Fruit fly (Drosophila melanogaster) whole organism, pupa: ENCODE results near the gene tgo.

ENCODE experiments used
- CG10348 ChIP-seq: fragments of 200-800 bp; sonication (Bioruptor generic); IDR thresholded peaks from 2 replicates; pipeline ENCODE4 v1.3.6; 2022; ENCODE audit warnings: missing biosample characterization, missing genetic modification characterization
- CG12605 ChIP-seq: fragments of 200-800 bp; sonication (Bioruptor generic); IDR thresholded peaks from 2 replicates; pipeline ENCODE4 v1.3.6; 2022; ENCODE audit warnings: missing biosample characterization, missing genetic modification characterization
- CG13204 ChIP-seq: fragments of 200-800 bp; sonication (Bioruptor generic); optimal IDR thresholded peaks from 2 replicates; lab custom pipeline; 2018; ENCODE audit warnings: missing biosample characterization, mild to moderate bottlenecking, missing genetic modification characterization, moderate library complexity
- CG14655 ChIP-seq: fragments of 200-800 bp; sonication (Bioruptor generic); optimal IDR thresholded peaks from 3 replicates; lab custom pipeline; 2017; ENCODE audit warnings: mild to moderate bottlenecking, missing biosample characterization, missing genetic modification reagents, missing genetic modification characterization
- CG15710 ChIP-seq: fragments of 200-800 bp; sonication (Bioruptor generic); optimal IDR thresholded peaks from 2 replicates; lab custom pipeline; 2018; ENCODE audit warnings: missing biosample characterization, mild to moderate bottlenecking, missing genetic modification characterization, moderate library complexity
- CG17806 ChIP-seq: fragments of 200-800 bp; sonication (Bioruptor generic); optimal IDR thresholded peaks from 2 replicates; lab custom pipeline; 2018; ENCODE audit warnings: missing biosample characterization, mild to moderate bottlenecking, missing genetic modification characterization, moderate library complexity
- CG32121 ChIP-seq: fragments of 200-800 bp; sonication (Bioruptor generic); IDR thresholded peaks from 2 replicates; pipeline ENCODE4 v1.3.6; 2022; ENCODE audit warnings: missing biosample characterization, missing genetic modification characterization
- CG34367 ChIP-seq: fragments of 200-800 bp; sonication (Bioruptor generic); optimal IDR thresholded peaks from 2 replicates; lab custom pipeline; 2018; ENCODE audit warnings: missing biosample characterization, mild to moderate bottlenecking, missing genetic modification characterization
- CG4496 ChIP-seq: fragments of 200-800 bp; sonication (Bioruptor generic); IDR thresholded peaks from 3 replicates; pipeline ENCODE4 v1.3.6; 2022; ENCODE audit warnings: missing biosample characterization, missing genetic modification characterization
- CG8159 ChIP-seq: fragments of 200-800 bp; sonication (Bioruptor generic); optimal IDR thresholded peaks from 3 replicates; lab custom pipeline; 2018; ENCODE audit warnings: missing biosample characterization, mild to moderate bottlenecking, missing genetic modification characterization, moderate library complexity
- CG8301 ChIP-seq: fragments of 200-800 bp; sonication (Bioruptor generic); optimal IDR thresholded peaks from 2 replicates; lab custom pipeline; 2018; ENCODE audit warnings: missing biosample characterization, mild to moderate bottlenecking, missing genetic modification characterization
- CG9948 ChIP-seq: fragments of 200-800 bp; sonication (Bioruptor generic); optimal IDR thresholded peaks from 2 replicates; lab custom pipeline; 2018; ENCODE audit warnings: missing biosample characterization, mild to moderate bottlenecking, missing genetic modification characterization, moderate library complexity
- D1 ChIP-seq: fragments of 200-800 bp; sonication (Bioruptor generic); optimal IDR thresholded peaks from 2 replicates; lab custom pipeline; 2018; ENCODE audit warnings: missing biosample characterization, mild to moderate bottlenecking, missing genetic modification characterization, moderate library complexity
- EcR ChIP-seq: fragments of 200-800 bp; sonication (Bioruptor generic); optimal IDR thresholded peaks from 3 replicates; lab custom pipeline; 2019; ENCODE audit warnings: missing biosample characterization, missing genetic modification characterization, mild to moderate bottlenecking, moderate library complexity, missing genetic modification reagents
- Ets98B ChIP-seq: fragments of 200-800 bp; sonication (Bioruptor generic); IDR thresholded peaks from 2 replicates; pipeline ENCODE4 v1.3.6; 2022; ENCODE audit warnings: missing biosample characterization, missing genetic modification characterization
- Pif1A ChIP-seq: fragments of 200-800 bp; sonication (Bioruptor generic); optimal IDR thresholded peaks from 3 replicates; lab custom pipeline; 2016; ENCODE audit warnings: missing biosample characterization, missing genetic modification characterization
- Pif1B ChIP-seq: fragments of 200-800 bp; sonication (Bioruptor generic); optimal IDR thresholded peaks from 3 replicates; lab custom pipeline; 2016; ENCODE audit warnings: missing biosample characterization, missing genetic modification characterization
- Snoo ChIP-seq: fragments of 200-800 bp; sonication (Bioruptor generic); optimal IDR thresholded peaks from 3 replicates; lab custom pipeline; 2017; ENCODE audit warnings: missing biosample characterization, mild to moderate bottlenecking, missing genetic modification characterization, inconsistent platforms
- fd96Ca ChIP-seq: fragments of 200-800 bp; sonication (Bioruptor generic); IDR thresholded peaks from 3 replicates; pipeline ENCODE4 v1.3.6; 2022; ENCODE audit warnings: missing biosample characterization, missing genetic modification characterization
- gl ChIP-seq: fragments of 200-800 bp; sonication (Bioruptor generic); optimal IDR thresholded peaks from 2 replicates; lab custom pipeline; 2018; ENCODE audit warnings: missing biosample characterization, mild to moderate bottlenecking, missing genetic modification characterization
- rn ChIP-seq: fragments of 200-800 bp; sonication (Bioruptor generic); IDR thresholded peaks from 2 replicates; pipeline ENCODE4 v1.3.6; 2022; ENCODE audit warnings: missing biosample characterization, missing genetic modification characterization

Gene tgo

dm6 chr3R:9049091-9049981 is 29.5 kb upstream of the tgo start:
- TF ChIP-seq Pif1A (GFP tag; lab: Kevin White, UChicago) (no peak), D1 (tag; lab: Kevin White, UChicago) (peak; percentile 40)
- TF ChIP-seq, all 21 proteins: peak for 1

dm6 chr3R:9048466-9049072 is 28.7 kb upstream of the tgo start, which contains the start of gene Mst85C:
TSS of gene Mst85C (plus strand) at chr3R:9048645.
- peak; percentile 37 for TF ChIP-seq gl (tag; lab: Kevin White, UChicago)
- TF ChIP-seq CG32121 (GFP tag; lab: Robert Waterston, UW) = no peak
- TF ChIP-seq CG8301 (tag; lab: Kevin White, UChicago) = no peak
- peak; percentile 50 for TF ChIP-seq EcR (GFP tag; lab: Kevin White, UChicago)
- TF ChIP-seq Ets98B = no peak

DNA sequence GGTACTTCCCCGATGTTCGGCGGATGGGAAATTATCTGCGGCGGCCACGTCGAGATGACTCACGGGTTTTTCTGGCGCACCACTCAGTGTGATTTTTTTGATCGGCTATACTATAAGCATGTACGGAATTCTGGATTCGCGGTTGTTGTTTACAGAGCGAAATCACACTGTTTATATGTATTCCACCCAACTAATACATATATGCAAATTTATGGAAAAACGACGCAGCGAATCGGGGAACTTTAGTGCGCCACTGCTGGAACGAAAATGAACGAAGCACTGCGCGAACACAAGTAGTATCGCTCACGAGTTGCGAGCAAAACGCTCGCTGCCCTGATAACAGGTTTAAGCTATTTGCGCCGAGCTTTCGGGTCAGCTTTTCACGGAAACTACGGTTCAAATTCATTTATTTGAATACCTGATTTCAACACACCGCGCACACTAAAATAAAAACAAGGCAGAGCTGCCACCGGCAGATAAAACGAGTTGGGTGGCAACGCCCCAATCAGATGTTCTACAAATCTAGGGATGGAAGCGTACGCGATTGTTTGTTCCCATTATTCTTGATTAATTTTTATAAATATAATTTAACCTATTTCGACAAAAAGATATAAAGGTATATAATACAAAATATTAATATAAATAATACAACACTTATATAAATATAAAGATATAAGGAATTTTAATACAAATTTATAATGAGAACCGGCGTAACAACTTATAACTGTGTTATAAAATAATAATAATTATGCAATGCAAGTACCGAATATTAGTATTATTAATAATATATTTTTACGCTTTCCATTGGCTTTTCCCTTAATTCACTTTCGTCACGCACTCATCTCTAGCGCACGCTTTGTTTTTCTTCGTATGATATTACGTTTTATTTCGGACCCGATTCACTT is 28.0 kb upstream of the tgo start, which contains the start of gene Rel:
Rel (minus strand) TSS at position 417 of the 905 bp plus-strand sequence.
- TF ChIP-seq CG9948 (tag; lab: Kevin White, UChicago) = peak; percentile 59
- TF ChIP-seq CG34367 (tag; lab: Kevin White, UChicago) = peak; percentile 41
- TF ChIP-seq CG8159 = peak; percentile 80
- no peak for TF ChIP-seq gl (tag; lab: Kevin White, UChicago)
- TF ChIP-seq CG14655 (GFP tag; lab: Kevin White, UChicago) = no peak
- peak; percentile 74 for TF ChIP-seq CG15710 (tag; lab: Kevin White, UChicago)
- no peak for TF ChIP-seq CG12605 (GFP tag; lab: Robert Waterston, UW)
- peak; percentile 47 for TF ChIP-seq Snoo (tag; lab: Kevin White, UChicago)
- no peak for TF ChIP-seq CG13204
- TF ChIP-seq CG32121 (GFP tag; lab: Robert Waterston, UW) = no peak
- no peak for TF ChIP-seq rn (GFP tag; lab: Robert Waterston, UW)
- TF ChIP-seq EcR (GFP tag; lab: Kevin White, UChicago) = peak; percentile 4
- peak; percentile 55 for TF ChIP-seq CG17806 (tag; lab: Kevin White, UChicago)

DNA sequence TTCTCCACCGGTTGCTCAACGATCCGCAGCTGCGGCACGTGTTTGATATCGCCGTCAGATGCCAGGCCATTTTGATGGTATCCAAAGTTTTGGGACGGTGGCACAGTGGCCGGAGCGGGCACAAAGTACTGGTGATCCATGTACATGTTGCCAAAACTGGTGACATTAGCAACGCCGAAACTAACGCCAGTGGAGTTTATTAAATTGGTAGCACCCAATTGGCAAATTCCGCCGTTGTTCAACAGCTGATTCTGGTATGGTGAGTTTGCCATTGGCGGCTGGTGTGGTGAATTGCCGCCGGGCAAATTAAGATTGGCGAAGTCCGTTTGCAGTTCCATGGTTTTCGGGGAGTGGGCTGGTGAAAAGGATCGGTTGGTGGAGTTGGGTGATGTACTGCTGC is 27.1 kb upstream of the tgo start:
- TF ChIP-seq CG9948 (tag; lab: Kevin White, UChicago) (no peak), Pif1B (GFP tag; lab: Kevin White, UChicago) (no peak), CG17806 (tag; lab: Kevin White, UChicago) (no peak)

DNA sequence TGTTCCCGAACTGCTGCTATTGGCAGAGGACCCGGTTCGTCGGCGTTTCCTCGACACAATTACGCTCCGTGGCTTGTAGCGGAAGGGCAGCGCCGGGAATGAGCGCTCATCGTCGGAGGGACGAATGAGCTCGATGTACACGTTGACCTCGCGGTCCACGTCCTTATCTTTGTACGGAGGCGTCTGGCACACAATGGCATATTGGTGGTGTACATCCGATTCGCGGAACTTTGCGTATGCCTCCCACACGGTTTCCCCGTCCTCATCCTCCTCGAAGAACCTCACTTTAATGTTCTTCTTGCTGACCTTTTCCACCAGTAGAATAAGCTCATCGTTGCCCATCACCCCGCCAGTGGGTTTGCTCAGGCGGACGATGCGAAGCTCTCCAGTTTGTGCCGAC is 25.9 kb upstream of the tgo start:
- TF ChIP-seq CG8159 = no peak
- TF ChIP-seq CG14655 (GFP tag; lab: Kevin White, UChicago) = no peak
- TF ChIP-seq EcR (GFP tag; lab: Kevin White, UChicago) = no peak
- TF ChIP-seq Ets98B = no peak
- no peak for TF ChIP-seq gl (tag; lab: Kevin White, UChicago)
- TF ChIP-seq Pif1A (GFP tag; lab: Kevin White, UChicago) = no peak
- no peak for TF ChIP-seq rn (GFP tag; lab: Robert Waterston, UW)
- no peak for TF ChIP-seq CG4496 (GFP tag; lab: Robert Waterston, UW)
- TF ChIP-seq D1 (tag; lab: Kevin White, UChicago) = no peak
- no peak for TF ChIP-seq CG15710 (tag; lab: Kevin White, UChicago)
- TF ChIP-seq Snoo (tag; lab: Kevin White, UChicago) = no peak
- no peak for TF ChIP-seq CG34367 (tag; lab: Kevin White, UChicago)
- no peak for TF ChIP-seq CG8301 (tag; lab: Kevin White, UChicago)
- TF ChIP-seq CG17806 (tag; lab: Kevin White, UChicago) = no peak
- no peak for TF ChIP-seq fd96Ca (GFP tag; lab: Robert Waterston, UW)
- TF ChIP-seq CG10348 (GFP tag; lab: Robert Waterston, UW) = no peak
- TF ChIP-seq CG9948 (tag; lab: Kevin White, UChicago) = no peak
- TF ChIP-seq CG32121 (GFP tag; lab: Robert Waterston, UW) = no peak
- TF ChIP-seq CG13204 = no peak
- TF ChIP-seq Pif1B (GFP tag; lab: Kevin White, UChicago) = no peak
- TF ChIP-seq, all 21 proteins: peak for 0

DNA sequence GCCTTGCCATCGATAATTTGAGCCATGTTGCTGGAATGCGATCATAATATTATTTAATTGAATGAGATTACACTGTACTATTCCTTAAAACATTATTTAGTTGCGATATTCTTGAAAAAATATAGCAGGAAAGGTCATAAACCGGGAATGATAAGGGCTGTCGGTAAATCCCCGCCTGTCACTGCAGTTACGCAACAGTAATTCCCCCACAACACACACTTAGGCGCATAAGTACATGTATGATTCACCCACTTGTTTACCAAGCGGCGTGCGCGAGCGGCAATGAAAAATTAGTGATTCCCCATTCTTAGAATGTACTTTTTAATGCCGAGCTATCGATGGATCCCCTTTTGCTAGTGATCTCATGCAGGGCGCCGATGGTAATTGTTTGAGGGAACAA is 23.8 kb upstream of the tgo start:
- TF ChIP-seq CG8301 (tag; lab: Kevin White, UChicago) (no peak), CG17806 (tag; lab: Kevin White, UChicago) (no peak), CG12605 (GFP tag; lab: Robert Waterston, UW) (no peak), EcR (GFP tag; lab: Kevin White, UChicago) (peak; percentile 78), CG4496 (GFP tag; lab: Robert Waterston, UW) (no peak), CG13204 (no peak), CG8159 (no peak), Ets98B (no peak), Pif1B (GFP tag; lab: Kevin White, UChicago) (no peak)
